Worm (Caenorhabditis elegans): ENCODE measurements around the gene Y25C1A.7.
"Not testable (repeated sequence)": the region's sequence is repeated elsewhere in the genome, so short reads cannot be mapped to it uniquely, and the experiment has no call there.

ce11 chrII:3032480-3032879 is 38.4 kb downstream of the Y25C1A.7 start, which contains the start of gene B0454.6:
- not testable (repeated sequence) for TF ChIP-seq unc-62 (GFP tag; optimal IDR thresholded peaks at IDR 0.05); drap-1 (GFP tag; optimal IDR thresholded peaks at IDR 0.05); snpc-4 (tag; optimal IDR thresholded peaks at IDR 0.05); blmp-1 (tag; optimal IDR thresholded peaks at IDR 0.05); mab-5 (tag; optimal IDR thresholded peaks at IDR 0.05); nhr-28 (tag; optimal IDR thresholded peaks at IDR 0.05); ces-1 (GFP tag; optimal IDR thresholded peaks at IDR 0.05); nhr-2 (tag; optimal IDR thresholded peaks at IDR 0.05); mep-1 (tag; optimal IDR thresholded peaks at IDR 0.05)

All from whole organism, mixed stage, embryonic.